Worm (Caenorhabditis elegans): ENCODE measurements around the gene nex-2.
A peak's percentile ranks its signal among the peaks of the same experiment; 100 is the strongest.

Gene nex-2

ce11 chrIII:10333961-10334542 lies 3.8 kb upstream of the nex-2 start, which contains the start of the genes jmjd-4 and mev-1 (continued):
- TF ChIP-seq madf-8 (GFP tag; conservative IDR thresholded peaks at IDR 0.05) (peak; percentile 77), mcd-1 (GFP tag; IDR thresholded peaks at IDR 0.05) (peak; percentile 94), F33H1.4 (GFP tag; IDR thresholded peaks at IDR 0.05) (peak; percentile 76), cebp-2 (GFP tag; IDR thresholded peaks at IDR 0.05) (no peak), gei-17 (GFP tag; optimal IDR thresholded peaks at IDR 0.05) (peak; percentile 53), aptf-3 (GFP tag; IDR thresholded peaks at IDR 0.05) (no peak), athp-1 (tag; optimal IDR thresholded peaks at IDR 0.05) (peak; percentile 7), efl-1 (GFP tag; optimal IDR thresholded peaks at IDR 0.05) (peak; percentile 51), ceh-100 (GFP tag; IDR thresholded peaks at IDR 0.05) (peak; percentile 78), T26A5.8 (tag; optimal IDR thresholded peaks at IDR 0.05) (no peak), ama-1 (optimal IDR thresholded peaks at IDR 0.05) (no peak), ama-1 (GFP tag; optimal IDR thresholded peaks at IDR 0.05) (no peak), tbp1 (GFP tag; optimal IDR thresholded peaks at IDR 0.05) (peak; percentile 66), attf-5 (GFP tag; optimal IDR thresholded peaks at IDR 0.05) (peak; percentile 92), him-1 (tag; optimal IDR thresholded peaks at IDR 0.05) (no peak), ceh-91 (GFP tag; IDR thresholded peaks at IDR 0.05) (peak; percentile 53), C17E4.6 (GFP tag; IDR thresholded peaks at IDR 0.05) (peak; percentile 64; the same call in 1 of the 2 replicates), xnd-1 (tag; optimal IDR thresholded peaks at IDR 0.05) (peak; percentile 76), ceh-27 (GFP tag; optimal IDR thresholded peaks at IDR 0.05) (peak; percentile 61), let-526 (GFP tag; IDR thresholded peaks at IDR 0.05) (no peak), ztf-18 (tag; optimal IDR thresholded peaks at IDR 0.05) (peak; percentile 98), repo-1 (tag; optimal IDR thresholded peaks at IDR 0.05) (peak; percentile 77), ccch-3 (GFP tag; optimal IDR thresholded peaks at IDR 0.05) (no peak), atf-7 (tag; optimal IDR thresholded peaks at IDR 0.05) (peak; percentile 61), K11D2.4 (GFP tag; IDR thresholded peaks at IDR 0.05) (peak; percentile 90), nhr-27 (tag; optimal IDR thresholded peaks at IDR 0.05) (no peak), lsl-1 (GFP tag; optimal IDR thresholded peaks at IDR 0.05) (peak; percentile 81), cebp-1 (GFP tag; IDR thresholded peaks at IDR 0.05) (0 out of 2 replicates have a peak, but pooled peaks have one; percentile 32), cebp-1 (tag; optimal IDR thresholded peaks at IDR 0.05) (peak; percentile 89), ets-4 (GFP tag; optimal IDR thresholded peaks at IDR 0.05) (peak; percentile 70), C06A6.2 (GFP tag; conservative IDR thresholded peaks at IDR 0.05) (peak; percentile 70), ztf-26 (tag; optimal IDR thresholded peaks at IDR 0.05) (peak; percentile 85), bed-2 (GFP tag; IDR thresholded peaks at IDR 0.05) (0 out of 2 replicates have a peak, but pooled peaks have one; percentile 12), Y79H2A.3 (GFP tag; conservative IDR thresholded peaks at IDR 0.05) (no peak), hmg-20 (GFP tag; IDR thresholded peaks at IDR 0.05) (peak; percentile 39; the same call in 1 of the 2 replicates), B0336.3 (GFP tag; IDR thresholded peaks at IDR 0.05) (peak; percentile 94), madf-10 (tag; optimal IDR thresholded peaks at IDR 0.05) (peak; percentile 3), unc-62 (GFP tag; optimal IDR thresholded peaks at IDR 0.05) (no peak), F23B12.7 (tag; optimal IDR thresholded peaks at IDR 0.05; ENCODE audit: insufficient read depth) (peak; percentile 58), pha-4 (tag; optimal IDR thresholded peaks at IDR 0.05) (peak; percentile 66), lin-26 (GFP tag; IDR thresholded peaks at IDR 0.05) (0 out of 2 replicates have a peak, but pooled peaks have one; percentile 13), aptf-2 (GFP tag; conservative IDR thresholded peaks at IDR 0.05) (no peak), madf-3 (GFP tag; IDR thresholded peaks at IDR 0.05) (peak; percentile 80), ceh-79 (tag; optimal IDR thresholded peaks at IDR 0.05) (peak; percentile 52), tlf-1 (GFP tag; optimal IDR thresholded peaks at IDR 0.05) (peak; percentile 82), lin-35 (GFP tag; optimal IDR thresholded peaks at IDR 0.05) (peak in 1 of 3 experiments; percentile 87), Y53G8AR.9 (GFP tag; conservative IDR thresholded peaks at IDR 0.05) (peak; percentile 91), pbrm-1 (GFP tag; IDR thresholded peaks at IDR 0.05) (peak; percentile 86), nhr-80 (tag; optimal IDR thresholded peaks at IDR 0.05) (peak; percentile 84), mxl-1 (tag; optimal IDR thresholded peaks at IDR 0.05) (no peak)

All from whole organism, young adult.